Worm (Caenorhabditis elegans): Measurements from ENCODE around the gene ech-8.

DNA sequence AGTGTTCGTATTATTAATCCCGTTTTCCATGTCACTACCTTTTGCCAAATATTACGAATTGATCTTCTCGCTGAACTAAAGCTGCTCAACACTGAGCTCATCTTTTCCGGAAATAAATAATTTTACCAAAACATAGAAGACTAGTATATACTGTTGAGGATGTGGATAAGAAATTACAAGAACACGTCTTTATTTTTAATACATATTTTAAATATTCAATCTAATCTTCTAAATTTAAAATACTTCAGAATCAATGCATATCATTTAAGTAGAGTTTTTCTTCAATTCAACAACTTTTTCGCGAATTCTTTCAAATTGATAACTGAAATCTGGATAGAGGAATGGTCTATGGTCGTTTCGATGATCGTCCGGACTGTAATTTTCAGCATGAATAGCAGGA lies 24.2 kb downstream of the ech-8 start, which contains the start of gene abt-1:
- TF ChIP-seq ces-1 (GFP tag; optimal IDR thresholded peaks at IDR 0.05) (no peak), ceh-90 (tag; optimal IDR thresholded peaks at IDR 0.05) (no peak), sup-37 (GFP tag; optimal IDR thresholded peaks at IDR 0.05) (no peak), mef-2 (tag; optimal IDR thresholded peaks at IDR 0.05) (no peak), irx-1 (tag; optimal IDR thresholded peaks at IDR 0.05) (no peak), efl-1 (optimal IDR thresholded peaks at IDR 0.05) (no peak), efl-1 (GFP tag; optimal IDR thresholded peaks at IDR 0.05 in 1 of 2) (no peak), ztf-11 (tag; optimal IDR thresholded peaks at IDR 0.05) (no peak), ztf-4 (tag; optimal IDR thresholded peaks at IDR 0.05) (no peak)

Measured in whole organism, L1 larva.